Fruit fly (Drosophila melanogaster): Measurements from ENCODE around the gene Ugt303B2.

- TF ChIP-seq CG31627 (GFP tag; optimal IDR thresholded peaks at IDR 0.05), result no peak
- no peak for TF ChIP-seq Eip75B (GFP tag; optimal IDR thresholded peaks at IDR 0.05)
- no peak for TF ChIP-seq spab (GFP tag; optimal IDR thresholded peaks at IDR 0.05)
- no peak for TF ChIP-seq net (GFP tag; optimal IDR thresholded peaks at IDR 0.05)
- TF ChIP-seq Lpt (GFP tag; optimal IDR thresholded peaks at IDR 0.05), result no peak
- no peak for TF ChIP-seq Smox (GFP tag; optimal IDR thresholded peaks at IDR 0.05)
- no peak for TF ChIP-seq Eip78C (GFP tag)
- TF ChIP-seq ss (GFP tag; optimal IDR thresholded peaks at IDR 0.05), result no peak
- TF ChIP-seq fkh (GFP tag; optimal IDR thresholded peaks at IDR 0.05), result no peak
- no peak for TF ChIP-seq Hr4 (GFP tag; optimal IDR thresholded peaks at IDR 0.05)
- TF ChIP-seq Met (GFP tag; optimal IDR thresholded peaks at IDR 0.05), result no peak
- no peak for TF ChIP-seq OdsH (GFP tag; optimal IDR thresholded peaks at IDR 0.05)
- TF ChIP-seq Sox15 (GFP tag; optimal IDR thresholded peaks at IDR 0.05), result no peak
Measured at dm6 chr3R:23522296-23522695, 16.4 kb downstream of the Ugt303B2 start.
